Worm (Caenorhabditis elegans) whole organism, late embryonic: ENCODE results near the gene cki-1.

Source experiments
- Y22D7AL.16 ChIP-seq: sonication (generic microtip); optimal IDR thresholded peaks from 2 replicates; lab custom pipeline; 2016; ENCODE audit warnings: missing genetic modification characterization, missing compliant biosample characterization
- ceh-14 ChIP-seq: sonication (generic microtip); optimal IDR thresholded peaks from 2 replicates; lab custom pipeline; 2016; ENCODE audit warnings: missing genotype, missing genetic modification characterization, missing compliant biosample characterization
- ceh-2 ChIP-seq: sonication (generic microtip); optimal IDR thresholded peaks from 2 replicates; lab custom pipeline; 2016; ENCODE audit warnings: missing genotype, missing genetic modification characterization, missing compliant biosample characterization
- ceh-22 ChIP-seq: sonication (generic microtip); optimal IDR thresholded peaks from 2 replicates; lab custom pipeline; 2017; ENCODE audit warnings: missing biosample characterization, missing genetic modification characterization
- ceh-30 ChIP-seq: fragments of 150-350 bp; optimal IDR thresholded peaks from 2 replicates; lab custom pipeline; 2014; ENCODE audit warnings: missing biosample characterization, missing genetic modification characterization
- ceh-31 ChIP-seq: sonication (generic microtip); optimal IDR thresholded peaks from 2 replicates; lab custom pipeline; 2016; ENCODE audit warnings: missing genetic modification characterization, missing compliant biosample characterization
- ceh-34 ChIP-seq: sonication (generic microtip); optimal IDR thresholded peaks from 2 replicates; lab custom pipeline; 2016; ENCODE audit warnings: mild to moderate bottlenecking, missing genetic modification characterization, missing compliant biosample characterization
- ceh-45 ChIP-seq: fragments of 200-800 bp; sonication (Bioruptor generic); IDR thresholded peaks from 2 replicates; pipeline ENCODE4 v1.3.6; 2022; ENCODE audit warnings: missing genetic modification reagents, missing genetic modification characterization, missing compliant biosample characterization
- ceh-6 ChIP-seq: fragments of 200-800 bp; sonication (Bioruptor generic); optimal IDR thresholded peaks from 2 replicates; lab custom pipeline; 2018; ENCODE audit warnings: mild to moderate bottlenecking, missing genetic modification characterization, missing compliant biosample characterization
- fax-1 ChIP-seq: sonication (generic microtip); optimal IDR thresholded peaks from 2 replicates; lab custom pipeline; 2016; ENCODE audit warnings: missing genotype, missing genetic modification characterization, missing compliant biosample characterization
- fkh-6 ChIP-seq: sonication (generic microtip); optimal IDR thresholded peaks from 2 replicates; lab custom pipeline; 2016; ENCODE audit warnings: missing genetic modification characterization, missing compliant biosample characterization
- hlh-13 ChIP-seq: fragments of 200-800 bp; sonication (Bioruptor generic); optimal IDR thresholded peaks from 2 replicates; lab custom pipeline; 2018; ENCODE audit warnings: mild to moderate bottlenecking, missing genetic modification characterization, missing compliant biosample characterization
- hlh-15 ChIP-seq: sonication (generic microtip); optimal IDR thresholded peaks from 2 replicates; lab custom pipeline; 2016; ENCODE audit warnings: missing genetic modification characterization, missing compliant biosample characterization
- hlh-30 ChIP-seq: sonication (generic microtip); optimal IDR thresholded peaks from 2 replicates; lab custom pipeline; 2017; ENCODE audit warnings: antibody characterized with exemption, missing genetic modification characterization, missing compliant biosample characterization; ENCODE audit not compliant: insufficient read depth
- nfya-1 ChIP-seq: sonication (generic microtip); optimal IDR thresholded peaks from 2 replicates; lab custom pipeline; 2017; ENCODE audit warnings: missing genetic modification characterization, mild to moderate bottlenecking, missing compliant biosample characterization, antibody characterized with exemption, moderate library complexity
- odd-2 ChIP-seq: sonication (generic microtip); optimal IDR thresholded peaks from 2 replicates; lab custom pipeline; 2017; ENCODE audit warnings: antibody characterized with exemption, mild to moderate bottlenecking, missing genetic modification characterization, missing compliant biosample characterization
- pha-4 ChIP-seq: fragments of 150-350 bp; optimal IDR thresholded peaks from 2 replicates; lab custom pipeline; 2018; ENCODE audit warnings: missing biosample characterization, missing genetic modification reagents, missing genetic modification characterization
- ref-2 ChIP-seq: sonication (generic microtip); optimal IDR thresholded peaks from 2 replicates; lab custom pipeline; 2016; ENCODE audit warnings: missing genetic modification characterization, missing compliant biosample characterization
- sox-2 ChIP-seq: fragments of 200-800 bp; sonication (Bioruptor generic); IDR thresholded peaks from 2 replicates; pipeline ENCODE4 v1.3.6; 2022; ENCODE audit warnings: missing genetic modification reagents, missing genetic modification characterization, missing compliant biosample characterization
- sox-4 ChIP-seq: sonication (generic microtip); optimal IDR thresholded peaks from 2 replicates; lab custom pipeline; 2017; ENCODE audit warnings: mild to moderate bottlenecking, missing genetic modification characterization, inconsistent platforms, missing compliant biosample characterization
- tbx-2 ChIP-seq: sonication (generic microtip); optimal IDR thresholded peaks from 2 replicates; lab custom pipeline; 2016; ENCODE audit warnings: missing genetic modification characterization, missing compliant biosample characterization
- tbx-7 ChIP-seq: sonication (generic microtip); optimal IDR thresholded peaks from 2 replicates; lab custom pipeline; 2016; ENCODE audit warnings: missing genotype, missing genetic modification characterization, missing compliant biosample characterization
- unc-55 ChIP-seq: sonication (generic microtip); optimal IDR thresholded peaks from 2 replicates; lab custom pipeline; 2017; ENCODE audit warnings: missing biosample characterization, missing genetic modification reagents, missing genetic modification characterization
- ztf-16 ChIP-seq: sonication (generic microtip); optimal IDR thresholded peaks from 2 replicates; lab custom pipeline; 2017; ENCODE audit warnings: missing genetic modification characterization, missing compliant biosample characterization

Gene cki-1

DNA sequence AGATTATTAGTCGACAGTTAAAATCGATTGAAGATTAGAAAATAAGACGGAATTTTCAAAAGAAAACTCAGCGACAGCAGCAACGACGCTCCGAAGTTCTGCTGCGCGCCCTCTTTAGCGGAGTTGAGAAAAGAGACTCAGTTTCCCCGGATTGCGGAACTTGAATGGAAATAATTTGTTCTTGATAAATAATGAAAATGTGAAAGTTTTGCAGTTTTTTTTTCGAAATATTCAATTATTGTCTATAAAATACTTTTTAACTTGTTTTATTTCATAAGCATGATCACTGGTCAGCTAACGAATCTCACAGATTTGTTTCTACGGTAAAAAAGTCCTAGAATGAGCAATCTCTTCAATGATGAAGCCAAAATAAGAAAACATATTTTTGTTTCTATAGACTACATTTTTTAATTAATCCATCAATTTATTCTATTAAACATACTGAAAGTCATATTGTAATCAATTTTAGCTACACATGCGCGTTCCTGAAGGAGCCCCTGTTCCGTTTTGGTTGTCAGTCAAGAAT, 46.5 kb downstream of the cki-1 start, which contains the start of the genes cec-3 and T09A5.15 (continued):
- TF ChIP-seq Y22D7AL.16 (no peak), ceh-14 (tag; lab: Kevin White, UChicago) (peak; percentile 38), sox-2 (GFP tag; lab: Robert Waterston, UW) (no peak), ceh-22 (no peak), ref-2 (tag; lab: Kevin White, UChicago) (peak; percentile 51), ceh-2 (tag; lab: Kevin White, UChicago) (peak; percentile 65), tbx-7 (peak; percentile 31), pha-4 (tag; lab: Kevin White, UChicago) (no peak), odd-2 (tag; lab: Kevin White, UChicago) (no peak)
- TF ChIP-seq, all 69 proteins: peak for 17

ce11 chrII:7858101-7858500, 47.1 kb downstream of the cki-1 start, which contains the start of gene sds-22:
Gene sds-22, plus strand, starts transcription at chrII:7858401.
- TF ChIP-seq ceh-45 (GFP tag; lab: Robert Waterston, UW): no peak
- TF ChIP-seq hlh-13 (GFP tag; lab: Kevin White, UChicago): no peak
- TF ChIP-seq tbx-2 (tag; lab: Kevin White, UChicago): no peak

- no peak for TF ChIP-seq hlh-30 (tag; lab: Kevin White, UChicago)
- TF ChIP-seq ceh-45 (GFP tag; lab: Robert Waterston, UW): no peak
- TF ChIP-seq fax-1: no peak
- TF ChIP-seq hlh-15 (tag; lab: Kevin White, UChicago): no peak
- TF ChIP-seq ref-2 (tag; lab: Kevin White, UChicago): peak; percentile 36
- no peak for TF ChIP-seq fkh-6 (tag; lab: Kevin White, UChicago)
- TF ChIP-seq ceh-31: peak; percentile 68
- no peak for TF ChIP-seq sox-4 (tag; lab: Kevin White, UChicago)
- no peak for TF ChIP-seq ztf-16 (tag; lab: Kevin White, UChicago)
- peak; percentile 30 for TF ChIP-seq unc-55 (GFP tag; lab: Kevin White, UChicago)
- TF ChIP-seq ceh-30 (tag; lab: Kevin White, UChicago): no peak
- TF ChIP-seq nfya-1 (tag; lab: Kevin White, UChicago): peak; percentile 40
- TF ChIP-seq tbx-2 (tag; lab: Kevin White, UChicago): peak; percentile 24
- no peak for TF ChIP-seq ceh-6 (GFP tag; lab: Kevin White, UChicago)
- TF ChIP-seq ceh-34: peak; percentile 36
Observed at ce11 chrII:7860221-7860928, 49.3 kb downstream of the cki-1 start, which contains the start of gene lin-5. Gene lin-5, plus strand, starts transcription at chrII:7860574.
